ENCODE assay signal across 6 fruit fly cellular contexts in the genomic region with DNA sequence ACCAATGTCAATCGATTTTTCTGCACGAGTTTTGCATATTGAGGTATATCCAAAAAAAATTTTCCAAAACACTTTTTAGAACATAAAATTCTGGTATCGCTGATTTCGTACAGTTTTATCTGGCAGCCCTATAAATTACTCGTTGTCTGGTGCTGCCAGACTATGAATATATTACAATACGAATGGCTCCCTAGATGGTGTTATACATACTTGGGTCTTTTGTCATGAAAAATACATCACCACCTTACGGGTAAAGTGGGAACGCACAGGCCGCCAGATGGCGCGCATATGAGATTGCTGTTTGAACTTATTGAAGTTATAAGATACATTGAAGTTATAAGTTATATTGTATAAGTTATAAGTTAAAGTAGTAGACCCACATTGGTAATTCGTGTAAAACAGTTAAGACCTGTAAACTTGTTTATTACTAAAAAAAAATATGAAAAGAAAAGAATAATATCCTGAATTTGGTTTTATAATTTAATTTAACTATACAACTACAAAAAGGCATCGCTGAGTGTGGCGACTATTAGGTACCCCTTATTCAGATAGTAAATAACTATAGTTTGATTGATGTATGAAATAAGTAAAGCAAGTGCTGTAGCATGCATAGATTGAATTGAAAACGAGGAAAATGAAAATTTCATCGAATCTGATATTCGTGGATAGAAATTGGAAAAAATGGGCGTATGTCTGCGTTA.
TF ChIP-seq lines count a peak whose summit lies in the region.

No protein-coding gene starts in this region.

- peak; percentile 96 to 99 for TF ChIP-seq CTCF in S2 (optimal IDR thresholded peaks at IDR 0.05; lab: Kevin White, UChicago)
- TF ChIP-seq CTCF in whole organism, embryonic (GFP tag; optimal IDR thresholded peaks at IDR 0.05; lab: Kevin White, UChicago): peak; percentile 99

TF ChIP-seq in whole organism, adult, 20 proteins besides CTCF, POLR2A, EP300 and RAD21 (continues in another document):
- TF ChIP-seq tj (GFP tag; optimal IDR thresholded peaks at IDR 0.05; lab: Kevin White, UChicago) (no peak), Crg-1 (GFP tag; optimal IDR thresholded peaks at IDR 0.05; lab: Kevin White, UChicago) (no peak), CG11617 (GFP tag; optimal IDR thresholded peaks at IDR 0.05; lab: Kevin White, UChicago) (no peak), bab1 (GFP tag; optimal IDR thresholded peaks at IDR 0.05; lab: Kevin White, UChicago) (no peak), Clk (GFP tag; optimal IDR thresholded peaks at IDR 0.05; lab: Kevin White, UChicago) (no peak), CG7101 (tag; optimal IDR thresholded peaks at IDR 0.05; lab: Kevin White, UChicago) (peak; percentile 13), pad (GFP tag; optimal IDR thresholded peaks at IDR 0.05; lab: Kevin White, UChicago) (peak; percentile 20), CG7045 (GFP tag; optimal IDR thresholded peaks at IDR 0.05; lab: Kevin White, UChicago) (no peak), Mnt (GFP tag; optimal IDR thresholded peaks at IDR 0.05; lab: Kevin White, UChicago) (no peak), cnc (optimal IDR thresholded peaks at IDR 0.05; lab: Kevin White, UChicago) (no peak), CG1620 (GFP tag; optimal IDR thresholded peaks at IDR 0.05; lab: Kevin White, UChicago) (peak; percentile 2), ovo (GFP tag; optimal IDR thresholded peaks at IDR 0.05; lab: Kevin White, UChicago) (no peak), CG33017 (tag; optimal IDR thresholded peaks at IDR 0.05; lab: Kevin White, UChicago) (no peak), cic (GFP tag; optimal IDR thresholded peaks at IDR 0.05; lab: Kevin White, UChicago) (no peak), Hr96 (GFP tag; optimal IDR thresholded peaks at IDR 0.05; lab: Kevin White, UChicago) (peak; percentile 42), CG14711 (tag; optimal IDR thresholded peaks at IDR 0.05; lab: Kevin White, UChicago) (peak; percentile 51), kay (GFP tag; lab: Kevin White, UChicago; ENCODE audit: borderline replicate concordance) (no peak)

TF ChIP-seq in whole organism, embryonic, 481 proteins besides CTCF, POLR2A, EP300 and RAD21 (continues in another document):
- TF ChIP-seq luna (GFP tag; optimal IDR thresholded peaks at IDR 0.05; lab: Kevin White, UChicago): peak; percentile 26
- no peak for TF ChIP-seq prd (optimal IDR thresholded peaks at IDR 0.05; lab: Kevin White, UChicago)
- peak; percentile 80 for TF ChIP-seq prd (GFP tag; IDR thresholded peaks at IDR 0.05; lab: Robert Waterston, UW)
- no peak for TF ChIP-seq unc-4 (GFP tag; IDR thresholded peaks at IDR 0.05; lab: Robert Waterston, UW; ENCODE audit: partially characterized antibody)
- no peak for TF ChIP-seq vfl (GFP tag; optimal IDR thresholded peaks at IDR 0.05; lab: Kevin White, UChicago)
- TF ChIP-seq CG2120 (GFP tag; optimal IDR thresholded peaks at IDR 0.05; lab: Kevin White, UChicago): peak; percentile 58
- peak; percentile 69 for TF ChIP-seq CG30403 (GFP tag; optimal IDR thresholded peaks at IDR 0.05; lab: Kevin White, UChicago)
- no peak for TF ChIP-seq CG7963 (GFP tag; IDR thresholded peaks at IDR 0.05; lab: Robert Waterston, UW; ENCODE audit: partially characterized antibody)
- TF ChIP-seq CkIIα-i1 (GFP tag; IDR thresholded peaks at IDR 0.05; lab: Robert Waterston, UW): no peak
- peak; percentile 54 for TF ChIP-seq Abd-B (GFP tag; optimal IDR thresholded peaks at IDR 0.05; lab: Kevin White, UChicago)
- no peak for TF ChIP-seq CG6765 (GFP tag; optimal IDR thresholded peaks at IDR 0.05; lab: Kevin White, UChicago)
- TF ChIP-seq CG3281 (GFP tag; optimal IDR thresholded peaks at IDR 0.05; lab: Kevin White, UChicago): no peak
- TF ChIP-seq Doc3 (GFP tag; IDR thresholded peaks at IDR 0.05; lab: Robert Waterston, UW; ENCODE audit: partially characterized antibody): no peak
- TF ChIP-seq croc (GFP tag; conservative IDR thresholded peaks at IDR 0.05; lab: Robert Waterston, UW): peak; percentile 47; the same call in 2 of the 3 replicates
- TF ChIP-seq bab2 (GFP tag; optimal IDR thresholded peaks at IDR 0.05; lab: Kevin White, UChicago): peak; percentile 67

TF ChIP-seq in whole organism, prepupa, 60 proteins besides CTCF, POLR2A, EP300 and RAD21 (continues in another document):
- no peak for TF ChIP-seq CG32006 (GFP tag; optimal IDR thresholded peaks at IDR 0.05; lab: Kevin White, UChicago)
- TF ChIP-seq Met (GFP tag; optimal IDR thresholded peaks at IDR 0.05; lab: Kevin White, UChicago): no peak
- TF ChIP-seq salr (GFP tag; optimal IDR thresholded peaks at IDR 0.05; lab: Kevin White, UChicago): peak in 1 of 2 experiments; percentile 22
- TF ChIP-seq Eip75B (GFP tag; optimal IDR thresholded peaks at IDR 0.05; lab: Kevin White, UChicago): no peak
- peak; percentile 62 for TF ChIP-seq CG31627 (GFP tag; optimal IDR thresholded peaks at IDR 0.05; lab: Kevin White, UChicago)
- TF ChIP-seq Eip78C (GFP tag; lab: Kevin White, UChicago): peak; percentile 45
- TF ChIP-seq Ets96B (tag; optimal IDR thresholded peaks at IDR 0.05; lab: Kevin White, UChicago): no peak
- TF ChIP-seq dsx (GFP tag; optimal IDR thresholded peaks at IDR 0.05; lab: Kevin White, UChicago; ENCODE audit: poor library complexity, severe bottlenecking): peak; percentile 28
- no peak for TF ChIP-seq CG8319 (GFP tag; optimal IDR thresholded peaks at IDR 0.05; lab: Kevin White, UChicago)
- TF ChIP-seq CG11762 (GFP tag; optimal IDR thresholded peaks at IDR 0.05; lab: Kevin White, UChicago; ENCODE audit: insufficient read depth): no peak
- TF ChIP-seq CG4318 (GFP tag; optimal IDR thresholded peaks at IDR 0.05; lab: Kevin White, UChicago): no peak
- TF ChIP-seq achi (GFP tag; optimal IDR thresholded peaks at IDR 0.05; lab: Kevin White, UChicago): no peak
- TF ChIP-seq lz (GFP tag; optimal IDR thresholded peaks at IDR 0.05; lab: Kevin White, UChicago): peak; percentile 57
- TF ChIP-seq CG6808 (GFP tag; optimal IDR thresholded peaks at IDR 0.05; lab: Kevin White, UChicago): no peak
- no peak for TF ChIP-seq vri (GFP tag; optimal IDR thresholded peaks at IDR 0.05; lab: Kevin White, UChicago)
- TF ChIP-seq CG11902 (GFP tag; optimal IDR thresholded peaks at IDR 0.05; lab: Kevin White, UChicago): no peak
- TF ChIP-seq Gug (GFP tag; IDR thresholded peaks at IDR 0.05; lab: Robert Waterston, UW): no peak
- no peak for TF ChIP-seq topi (GFP tag; optimal IDR thresholded peaks at IDR 0.05; lab: Kevin White, UChicago)

TF ChIP-seq in whole organism, pupa, 21 proteins besides CTCF, POLR2A, EP300 and RAD21:
- TF ChIP-seq fd96Ca (GFP tag; IDR thresholded peaks at IDR 0.05; lab: Robert Waterston, UW) (no peak), Snoo (tag; optimal IDR thresholded peaks at IDR 0.05; lab: Kevin White, UChicago) (peak; percentile 7), CG4496 (GFP tag; IDR thresholded peaks at IDR 0.05; lab: Robert Waterston, UW) (peak; percentile 45; the same call in 2 of the 3 replicates)

TF ChIP-seq in whole organism, wandering third instar larva, 38 proteins besides CTCF, POLR2A, EP300 and RAD21:
- TF ChIP-seq tai (GFP tag; optimal IDR thresholded peaks at IDR 0.05; lab: Kevin White, UChicago): peak; percentile 66
- TF ChIP-seq br (GFP tag; optimal IDR thresholded peaks at IDR 0.05; lab: Kevin White, UChicago): peak; percentile 47
- TF ChIP-seq fru (GFP tag; optimal IDR thresholded peaks at IDR 0.05; lab: Kevin White, UChicago): peak; percentile 46
- TF ChIP-seq HLH106 (tag; optimal IDR thresholded peaks at IDR 0.05; lab: Kevin White, UChicago): peak; percentile 34
- peak; percentile 43 for TF ChIP-seq ey (GFP tag; optimal IDR thresholded peaks at IDR 0.05; lab: Kevin White, UChicago)
- TF ChIP-seq Myc (optimal IDR thresholded peaks at IDR 0.05; lab: Kevin White, UChicago): peak; percentile 94
- peak; percentile 23 for TF ChIP-seq psq (GFP tag; optimal IDR thresholded peaks at IDR 0.05; lab: Kevin White, UChicago)
- TF ChIP-seq h (GFP tag; optimal IDR thresholded peaks at IDR 0.05; lab: Kevin White, UChicago): peak; percentile 56
- no peak for TF ChIP-seq rgr (GFP tag; optimal IDR thresholded peaks at IDR 0.05; lab: Kevin White, UChicago)
- TF ChIP-seq pan (optimal IDR thresholded peaks at IDR 0.05; lab: Kevin White, UChicago): no peak
- peak; percentile 7 for TF ChIP-seq CG9705 (GFP tag; optimal IDR thresholded peaks at IDR 0.05; lab: Kevin White, UChicago)
- TF ChIP-seq CrebA (GFP tag; optimal IDR thresholded peaks at IDR 0.05; lab: Kevin White, UChicago; ENCODE audit: borderline replicate concordance): no peak
- TF ChIP-seq foxo (GFP tag; optimal IDR thresholded peaks at IDR 0.05; lab: Kevin White, UChicago): peak in 1 of 2 experiments; percentile 67
- peak; percentile 18 for TF ChIP-seq OdsH (GFP tag; optimal IDR thresholded peaks at IDR 0.05; lab: Kevin White, UChicago)
